Fruit fly (Drosophila melanogaster) whole organism, embryonic: ENCODE measurements around the gene ds.

Experiments used
- CG18764 ChIP-seq: fragments of 200-800 bp; sonication (Bioruptor generic); optimal IDR thresholded peaks from 3 replicates; lab custom pipeline; 2016; ENCODE audit warnings: missing biosample characterization, missing genetic modification characterization
- CG31388 ChIP-seq: fragments of 200-800 bp; sonication (Bioruptor generic); optimal IDR thresholded peaks from 2 replicates; lab custom pipeline; 2016; ENCODE audit warnings: missing biosample characterization, missing genetic modification characterization
- p53 ChIP-seq: fragments of 200-800 bp; sonication (Bioruptor generic); optimal IDR thresholded peaks from 2 replicates; lab custom pipeline; 2016; ENCODE audit warnings: missing biosample characterization, missing genetic modification characterization

DNA sequence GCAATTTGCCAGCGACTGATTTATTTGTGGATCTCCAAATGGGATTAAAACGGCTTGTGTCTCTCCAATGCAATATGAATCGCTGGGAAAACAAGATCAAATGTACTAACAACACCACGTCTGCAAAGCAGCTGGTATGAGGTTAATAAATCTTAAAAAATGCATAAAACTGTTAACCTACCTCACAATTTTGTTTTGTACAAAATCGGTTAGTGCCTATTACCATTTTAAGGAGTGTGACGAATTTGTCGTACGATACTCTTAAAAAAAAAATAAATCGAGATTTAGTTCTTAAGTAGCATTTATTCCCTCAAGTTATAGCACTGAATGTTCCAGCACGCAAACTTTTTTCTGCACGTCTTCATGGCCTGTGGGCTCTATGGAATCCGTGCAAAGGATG is 90.5 kb downstream of the ds start, which contains the start of gene lectin-21Ca:
- no peak for TF ChIP-seq CG18764
- TF ChIP-seq p53 (GFP tag; lab: Kevin White, UChicago): no peak
- no peak for TF ChIP-seq CG31388 (GFP tag; lab: Kevin White, UChicago)
